Worm (Caenorhabditis elegans): ENCODE measurements around the gene rhgf-2.
"Not testable (repeated sequence)": the region's sequence is repeated elsewhere in the genome, so short reads cannot be mapped to it uniquely, and the experiment has no call there.

Gene rhgf-2

DNA sequence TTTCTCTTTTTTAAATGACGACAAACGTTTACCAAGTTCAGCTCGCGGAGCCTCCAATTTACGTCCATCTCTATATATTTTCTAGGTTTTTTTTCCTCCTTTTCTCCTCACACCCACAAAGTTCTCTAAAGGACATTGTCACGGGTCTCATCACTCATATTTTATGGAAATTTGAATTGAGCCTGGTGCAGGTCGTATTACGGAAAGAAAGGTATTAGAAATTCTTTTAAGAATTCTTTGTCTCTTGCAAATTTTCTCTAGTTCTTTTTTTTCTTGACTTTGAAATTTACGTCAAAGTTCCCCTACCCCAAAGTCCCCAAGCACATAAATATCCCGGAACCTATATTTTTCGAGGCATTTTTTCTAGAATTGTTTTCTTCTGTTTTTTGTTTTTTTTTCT, 17.9 kb downstream of the rhgf-2 start:
- no peak for TF ChIP-seq pha-4 (tag; optimal IDR thresholded peaks at IDR 0.05)
- no peak for TF ChIP-seq unc-39 (tag; optimal IDR thresholded peaks at IDR 0.05)
- TF ChIP-seq lin-39 (tag; optimal IDR thresholded peaks at IDR 0.05): no peak
- no peak for TF ChIP-seq ama-1 (optimal IDR thresholded peaks at IDR 0.05)

DNA sequence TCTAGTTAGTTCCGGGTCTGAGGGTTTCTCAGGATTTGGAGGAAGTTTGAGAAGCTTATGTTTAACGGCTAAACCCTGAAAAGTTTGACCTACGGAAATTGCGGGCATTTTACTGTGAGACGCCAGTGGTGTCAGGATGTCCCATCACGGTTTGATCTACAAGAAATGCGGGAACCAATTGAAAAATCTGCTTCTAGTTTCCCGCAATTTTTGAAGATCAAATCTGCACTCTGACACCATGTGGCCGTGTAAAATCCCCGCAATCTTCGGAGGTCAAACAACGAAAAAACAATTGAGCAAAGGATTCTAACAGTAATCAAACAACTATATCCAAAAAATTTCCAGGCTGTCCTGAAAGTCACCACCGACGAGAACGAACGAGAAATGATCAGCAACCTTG, 22.3 kb downstream of the rhgf-2 start:
- TF ChIP-seq jun-1 (tag; optimal IDR thresholded peaks at IDR 0.05) (no peak), sea-2 (GFP tag; optimal IDR thresholded peaks at IDR 0.05) (no peak), fkh-2 (tag; optimal IDR thresholded peaks at IDR 0.05) (no peak), daf-12 (tag; optimal IDR thresholded peaks at IDR 0.05) (no peak), skn-1 (tag; optimal IDR thresholded peaks at IDR 0.05) (no peak), nhr-28 (tag; optimal IDR thresholded peaks at IDR 0.05) (no peak), elt-1 (tag; optimal IDR thresholded peaks at IDR 0.05) (no peak), nhr-67 (tag; optimal IDR thresholded peaks at IDR 0.05) (no peak), ceh-28 (tag; optimal IDR thresholded peaks at IDR 0.05) (no peak), nhr-25 (tag; optimal IDR thresholded peaks at IDR 0.05) (no peak), eor-1 (tag; optimal IDR thresholded peaks at IDR 0.05) (no peak), nhr-12 (tag; optimal IDR thresholded peaks at IDR 0.05) (no peak), R02D3.7 (tag; optimal IDR thresholded peaks at IDR 0.05) (no peak), ztf-4 (tag; optimal IDR thresholded peaks at IDR 0.05) (no peak), ceh-82 (tag; optimal IDR thresholded peaks at IDR 0.05) (no peak), unc-39 (tag; optimal IDR thresholded peaks at IDR 0.05) (no peak)

DNA sequence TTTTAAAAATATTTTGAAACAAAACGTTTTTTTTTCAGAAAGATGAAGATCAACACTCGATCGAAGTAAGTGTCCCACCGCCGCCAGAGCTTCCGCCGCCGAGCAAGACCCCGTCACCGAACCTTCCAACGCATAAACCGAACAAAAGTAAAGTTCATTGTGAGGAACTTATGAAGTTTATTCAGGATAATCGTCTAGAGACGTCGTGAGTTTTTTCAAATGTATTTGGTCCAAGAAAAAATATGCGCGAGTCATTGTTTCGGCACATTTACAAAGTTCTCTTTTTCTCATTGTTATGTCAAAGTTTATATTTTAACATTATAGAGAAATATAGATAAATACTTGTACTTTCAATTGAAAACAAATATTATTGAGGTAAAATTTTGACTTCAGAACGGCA, 24.7 kb downstream of the rhgf-2 start:
- no peak for TF ChIP-seq fkh-2 (tag; optimal IDR thresholded peaks at IDR 0.05)
- TF ChIP-seq mdl-1 (tag; optimal IDR thresholded peaks at IDR 0.05): no peak
- TF ChIP-seq zag-1 (tag; optimal IDR thresholded peaks at IDR 0.05): no peak
- no peak for TF ChIP-seq aly-2 (tag; optimal IDR thresholded peaks at IDR 0.05)

- TF ChIP-seq tbx-2 (tag; optimal IDR thresholded peaks at IDR 0.05): no peak
- TF ChIP-seq pha-4 (tag; optimal IDR thresholded peaks at IDR 0.05): no peak
- no peak for TF ChIP-seq daf-12 (tag; optimal IDR thresholded peaks at IDR 0.05)
- no peak for TF ChIP-seq nhr-76 (tag; optimal IDR thresholded peaks at IDR 0.05)
- no peak for TF ChIP-seq fos-1 (tag; optimal IDR thresholded peaks at IDR 0.05)
- TF ChIP-seq ztf-11 (tag; optimal IDR thresholded peaks at IDR 0.05): no peak
- TF ChIP-seq nhr-11 (tag; optimal IDR thresholded peaks at IDR 0.05): no peak
- no peak for TF ChIP-seq eor-1 (tag; optimal IDR thresholded peaks at IDR 0.05)
- no peak for TF ChIP-seq lin-39 (tag; optimal IDR thresholded peaks at IDR 0.05)
- TF ChIP-seq mml-1 (tag; optimal IDR thresholded peaks at IDR 0.05): no peak
Measured at ce11 chrII:4129450-4129849, 28.9 kb downstream of the rhgf-2 start.

- TF ChIP-seq nhr-76 (tag; optimal IDR thresholded peaks at IDR 0.05): no peak
- TF ChIP-seq ceh-16 (tag; optimal IDR thresholded peaks at IDR 0.05): no peak
- TF ChIP-seq tbx-2 (tag; optimal IDR thresholded peaks at IDR 0.05): peak; percentile 1
- TF ChIP-seq fkh-10 (GFP tag; optimal IDR thresholded peaks at IDR 0.05): peak; percentile 96
Measured at ce11 chrII:4133332-4133731, 32.7 kb downstream of the rhgf-2 start.

- TF ChIP-seq tbx-2 (tag; optimal IDR thresholded peaks at IDR 0.05) (peak; percentile 73), sea-2 (GFP tag; optimal IDR thresholded peaks at IDR 0.05) (no peak), nfya-1 (tag; optimal IDR thresholded peaks at IDR 0.05; ENCODE audit: insufficient read depth) (peak; percentile 73)
Measured at ce11 chrII:4134688-4135087, 34.1 kb downstream of the rhgf-2 start.

DNA sequence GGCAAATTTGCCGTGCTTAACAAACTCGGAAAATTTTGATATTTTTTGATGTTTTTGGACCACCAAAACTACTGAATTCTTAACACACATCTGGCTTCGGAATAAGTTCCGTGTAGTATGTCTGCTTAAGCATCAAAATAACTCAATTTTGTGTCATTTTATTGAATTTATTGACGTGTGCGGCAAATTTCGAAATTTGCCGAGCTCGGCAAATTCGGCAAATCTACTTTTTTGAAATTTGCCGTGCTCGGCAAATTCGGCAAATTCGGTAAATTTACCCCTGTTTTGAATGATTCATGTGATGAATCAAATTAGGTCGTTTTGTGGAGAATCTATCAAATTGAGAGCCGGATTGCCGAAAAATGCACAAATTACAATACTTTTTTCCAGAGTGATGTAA, 34.7 kb downstream of the rhgf-2 start, which contains the start of gene ast-1:
ast-1 (minus strand) TSS at position 101 of the 400 bp plus-strand sequence.
- not testable (repeated sequence) for TF ChIP-seq lsy-12, ztf-4, pha-4 (tag; optimal IDR thresholded peaks at IDR 0.05)
